Fruit fly (Drosophila melanogaster): ENCODE measurements around the gene fbl.

DNA sequence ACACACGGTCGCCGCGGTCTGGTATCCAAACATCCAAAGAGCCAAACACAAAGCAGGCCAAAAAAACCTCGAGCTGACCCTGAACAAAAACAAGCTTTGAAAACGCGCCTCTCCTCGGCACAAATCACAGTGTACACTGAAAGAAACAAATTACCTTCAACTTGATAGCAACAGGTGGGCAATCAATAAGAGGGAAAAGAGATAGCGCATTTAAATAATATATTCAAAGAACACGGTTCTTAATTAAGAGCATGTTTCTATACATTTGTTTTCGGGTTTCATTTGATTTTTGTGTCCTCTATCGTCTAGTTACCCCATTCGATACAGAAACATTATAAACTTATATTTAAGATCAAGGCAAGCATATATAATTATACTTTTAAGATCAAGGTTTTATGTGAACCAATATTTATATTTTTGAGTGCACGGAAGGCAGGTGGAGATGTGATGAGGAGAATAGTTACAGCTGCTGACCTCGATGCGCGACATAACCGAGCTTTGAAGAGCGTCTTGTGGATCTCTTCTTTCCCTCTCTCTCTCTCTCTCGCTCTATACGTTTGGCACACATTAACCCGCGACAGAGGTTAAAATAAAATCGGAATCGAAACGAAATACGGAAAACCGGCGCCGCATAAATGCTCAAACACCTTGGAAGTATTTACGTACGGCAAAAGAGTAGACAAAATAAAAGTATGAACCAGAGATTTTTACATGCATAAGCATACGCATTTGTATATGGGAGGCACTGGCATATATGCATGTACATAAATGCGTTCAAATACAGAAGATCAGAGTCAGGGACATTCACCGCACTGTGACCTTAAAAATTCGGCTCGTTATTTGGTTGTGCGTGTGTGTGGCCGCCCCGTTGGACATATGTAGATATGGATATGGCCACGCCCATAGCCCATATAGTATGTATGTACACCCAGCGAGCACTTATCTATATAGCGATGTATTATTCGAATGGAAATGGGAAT lies 14.3 kb downstream of the fbl start:
- no peak for TF ChIP-seq psq (optimal IDR thresholded peaks at IDR 0.05)
- no peak for TF ChIP-seq Dll (optimal IDR thresholded peaks at IDR 0.05)
- no peak for TF ChIP-seq pan (optimal IDR thresholded peaks at IDR 0.05)
- TF ChIP-seq EcR (GFP tag; optimal IDR thresholded peaks at IDR 0.05) = no peak
- TF ChIP-seq usp (GFP tag; optimal IDR thresholded peaks at IDR 0.05) = no peak
- no peak for TF ChIP-seq CG8478 (optimal IDR thresholded peaks at IDR 0.05)

All from whole organism.